Worm (Caenorhabditis elegans) whole organism, L1 larva: ENCODE measurements around the gene degt-1.
A peak's percentile ranks its signal among the peaks of the same experiment; 100 is the strongest.

Source experiments
- C16A3.4 ChIP-seq: fragments of 150-350 bp; optimal IDR thresholded peaks from 2 replicates; lab custom pipeline; 2014; ENCODE audit warnings: missing biosample characterization, missing genetic modification characterization
- C34B4.2 ChIP-seq: sonication (generic microtip); optimal IDR thresholded peaks from 2 replicates; lab custom pipeline; 2017; ENCODE audit warnings: mild to moderate bottlenecking, missing genetic modification characterization, missing compliant biosample characterization
- F16B12.6 ChIP-seq: fragments of 150-350 bp; optimal IDR thresholded peaks from 2 replicates; lab custom pipeline; 2014; ENCODE audit warnings: missing biosample characterization, missing genetic modification characterization
- Y116A8C.19 ChIP-seq: sonication (generic microtip); optimal IDR thresholded peaks from 2 replicates; lab custom pipeline; 2016; ENCODE audit warnings: missing compliant biosample characterization, missing genetic modification characterization, borderline replicate concordance
- alr-1 ChIP-seq: fragments of 200-800 bp; sonication (Bioruptor generic); optimal IDR thresholded peaks from 2 replicates; lab custom pipeline; 2018; ENCODE audit warnings: borderline replicate concordance, mild to moderate bottlenecking, missing genetic modification characterization, missing compliant biosample characterization
- aly-2 ChIP-seq: fragments of 150-350 bp; optimal IDR thresholded peaks from 2 replicates; lab custom pipeline; 2014; ENCODE audit warnings: missing biosample characterization, missing genetic modification characterization
- ama-1 ChIP-seq: fragments of 150-350 bp; optimal IDR thresholded peaks from 2 replicates; lab custom pipeline; 2014
- blmp-1 ChIP-seq: fragments of 150-350 bp; optimal IDR thresholded peaks from 2 replicates; lab custom pipeline; 2014; ENCODE audit warnings: missing biosample characterization, missing genetic modification characterization
- ceh-8 ChIP-seq: fragments of 200-800 bp; sonication (Bioruptor generic); optimal IDR thresholded peaks from 2 replicates; lab custom pipeline; 2018; ENCODE audit warnings: mild to moderate bottlenecking, missing genetic modification characterization, moderate library complexity, missing compliant biosample characterization
- ceh-82 ChIP-seq, 3 experiments: fragments of 150-350 bp in 1 of 3; sonication (generic microtip) in 2 of 3; optimal IDR thresholded peaks; 2 replicates each; lab custom pipeline; 2014 to 2017; ENCODE audit warnings: missing biosample characterization in 3 of 3, missing genetic modification characterization in 3 of 3
- ceh-88 ChIP-seq: fragments of 200-800 bp; sonication (Bioruptor generic); IDR thresholded peaks from 2 replicates; pipeline ENCODE4 v1.3.6; 2022; ENCODE audit warnings: missing genetic modification characterization, missing compliant biosample characterization
- dpl-1 ChIP-seq, 3 experiments: fragments of 150-350 bp in 2 of 3; sonication (generic microtip) in 1 of 3; optimal IDR thresholded peaks; 2 replicates each; lab custom pipeline; 2014 to 2017; ENCODE audit warnings: missing biosample characterization in 3 of 3, missing genetic modification characterization in 3 of 3, missing genetic modification reagents in 3 of 3
- egl-13 ChIP-seq: sonication (generic microtip); optimal IDR thresholded peaks from 2 replicates; lab custom pipeline; 2016; ENCODE audit warnings: missing genotype, missing genetic modification reagents, missing genetic modification characterization, missing compliant biosample characterization
- elt-2 ChIP-seq: sonication (generic microtip); optimal IDR thresholded peaks from 2 replicates; lab custom pipeline; 2016; ENCODE audit warnings: missing genetic modification characterization, mild to moderate bottlenecking, inconsistent platforms, missing compliant biosample characterization, missing genetic modification reagents
- ets-5 ChIP-seq: fragments of 200-800 bp; sonication (Bioruptor generic); IDR thresholded peaks from 2 replicates; pipeline ENCODE4 v1.3.6; 2022; ENCODE audit warnings: missing genetic modification characterization, missing compliant biosample characterization
- fkh-10 ChIP-seq: sonication (generic microtip); optimal IDR thresholded peaks from 2 replicates; lab custom pipeline; 2017; ENCODE audit warnings: missing biosample characterization, missing genetic modification reagents, missing genetic modification characterization
- fkh-4 ChIP-seq: sonication (generic microtip); optimal IDR thresholded peaks from 2 replicates; lab custom pipeline; 2016; ENCODE audit warnings: missing compliant biosample characterization, missing genetic modification characterization, borderline replicate concordance
- fkh-8 ChIP-seq: sonication (generic microtip); optimal IDR thresholded peaks from 2 replicates; lab custom pipeline; 2016; ENCODE audit warnings: mild to moderate bottlenecking, missing genetic modification characterization, missing compliant biosample characterization
- grh-1 ChIP-seq: fragments of 200-800 bp; sonication (Bioruptor generic); IDR thresholded peaks from 2 replicates; pipeline ENCODE4 v1.3.6; 2022; ENCODE audit warnings: missing genetic modification reagents, missing genetic modification characterization, missing compliant biosample characterization
- hlh-17 ChIP-seq: fragments of 200-800 bp; sonication (Bioruptor generic); optimal IDR thresholded peaks from 2 replicates; lab custom pipeline; 2018; ENCODE audit warnings: missing genetic modification characterization, mild to moderate bottlenecking, missing compliant biosample characterization, moderate library complexity, borderline replicate concordance
- hlh-4 ChIP-seq: sonication (generic microtip); optimal IDR thresholded peaks from 2 replicates; lab custom pipeline; 2016; ENCODE audit warnings: mild to moderate bottlenecking, missing genetic modification characterization, missing compliant biosample characterization
- hpl-2 ChIP-seq: fragments of 150-350 bp; optimal IDR thresholded peaks from 2 replicates; lab custom pipeline; 2014; ENCODE audit warnings: missing biosample characterization, missing genetic modification reagents, missing genetic modification characterization
- irx-1 ChIP-seq: sonication (generic microtip); optimal IDR thresholded peaks from 2 replicates; lab custom pipeline; 2016; ENCODE audit warnings: missing genetic modification characterization, missing compliant biosample characterization
- lin-15B ChIP-seq: fragments of 150-350 bp; sonication (generic microtip); optimal IDR thresholded peaks from 3 replicates; lab custom pipeline; 2014; ENCODE audit warnings: missing biosample characterization, missing genetic modification characterization
- lin-39 ChIP-seq: fragments of 150-350 bp; optimal IDR thresholded peaks from 2 replicates; lab custom pipeline; 2014; ENCODE audit warnings: missing biosample characterization, missing genetic modification reagents, missing genetic modification characterization
- lsy-2 ChIP-seq, 2 experiments: fragments of 150-350 bp; optimal IDR thresholded peaks; 2 replicates each; lab custom pipeline; 2014; ENCODE audit warnings: missing biosample characterization in 2 of 2, missing genetic modification characterization in 2 of 2
- mab-9 ChIP-seq: fragments of 200-800 bp; sonication (Bioruptor generic); IDR thresholded peaks from 2 replicates; pipeline ENCODE4 v1.3.6; 2022; ENCODE audit warnings: missing genetic modification reagents, missing genetic modification characterization, missing compliant biosample characterization
- mdl-1 ChIP-seq, 2 experiments: fragments of 150-350 bp; optimal IDR thresholded peaks; 2 replicates each; lab custom pipeline; 2014 to 2017; ENCODE audit warnings: missing biosample characterization in 2 of 2, missing genetic modification characterization in 2 of 2, inconsistent platforms in 1 of 2
- mef-2 ChIP-seq: fragments of 150-350 bp; optimal IDR thresholded peaks from 2 replicates; lab custom pipeline; 2014; ENCODE audit warnings: missing biosample characterization, missing genetic modification characterization
- nhr-11 ChIP-seq: fragments of 150-350 bp; optimal IDR thresholded peaks from 2 replicates; lab custom pipeline; 2014; ENCODE audit warnings: missing biosample characterization, missing genetic modification characterization
- nhr-12 ChIP-seq: sonication (generic microtip); optimal IDR thresholded peaks from 2 replicates; lab custom pipeline; 2017; ENCODE audit warnings: missing biosample characterization, missing genetic modification characterization
- nhr-19 ChIP-seq: fragments of 200-800 bp; sonication (Bioruptor generic); conservative IDR thresholded peaks from 2 replicates; pipeline ENCODE4 v1.3.6; 2022; ENCODE audit warnings: missing genetic modification characterization, missing compliant biosample characterization
- nhr-47 ChIP-seq: sonication (generic microtip); optimal IDR thresholded peaks from 2 replicates; lab custom pipeline; 2016; ENCODE audit warnings: mild to moderate bottlenecking, missing genetic modification characterization, moderate library complexity, missing compliant biosample characterization
- nhr-71 ChIP-seq: sonication (generic microtip); optimal IDR thresholded peaks from 2 replicates; lab custom pipeline; 2016; ENCODE audit warnings: mild to moderate bottlenecking, missing genetic modification characterization, moderate library complexity, missing compliant biosample characterization
- nhr-76 ChIP-seq: sonication (generic microtip); optimal IDR thresholded peaks from 2 replicates; lab custom pipeline; 2017; ENCODE audit warnings: missing biosample characterization, missing genetic modification characterization
- nhr-77 ChIP-seq: fragments of 150-350 bp; optimal IDR thresholded peaks from 2 replicates; lab custom pipeline; 2014; ENCODE audit warnings: missing biosample characterization, missing genetic modification characterization
- nhr-84 ChIP-seq: sonication (generic microtip); optimal IDR thresholded peaks from 2 replicates; lab custom pipeline; 2017; ENCODE audit warnings: missing biosample characterization, missing genetic modification characterization
- nhr-85 ChIP-seq: sonication (generic microtip); peaks from one replicate; lab custom pipeline; 2016; ENCODE audit warnings: missing genetic modification characterization, inconsistent platforms, missing compliant biosample characterization
- nhr-90 ChIP-seq: sonication (generic microtip); optimal IDR thresholded peaks from 2 replicates; lab custom pipeline; 2016; ENCODE audit warnings: mild to moderate bottlenecking, missing genetic modification characterization, missing compliant biosample characterization; ENCODE audit not compliant: poor library complexity
- pag-3 ChIP-seq: sonication (generic microtip); optimal IDR thresholded peaks from 2 replicates; lab custom pipeline; 2017; ENCODE audit warnings: missing genetic modification characterization, mild to moderate bottlenecking, missing compliant biosample characterization, antibody characterized with exemption, borderline replicate concordance; ENCODE audit not compliant: insufficient read depth
- pqm-1 ChIP-seq: sonication (generic microtip); optimal IDR thresholded peaks from 3 replicates; lab custom pipeline; 2017; ENCODE audit warnings: missing biosample characterization, missing genetic modification characterization
- sox-4 ChIP-seq: sonication (generic microtip); optimal IDR thresholded peaks from 2 replicates; lab custom pipeline; 2016; ENCODE audit warnings: missing genetic modification characterization, missing compliant biosample characterization
- sptf-1 ChIP-seq: fragments of 150-350 bp; optimal IDR thresholded peaks from 2 replicates; lab custom pipeline; 2014; ENCODE audit warnings: missing biosample characterization, missing genetic modification characterization
- sup-37 ChIP-seq: fragments of 200-800 bp; sonication (Bioruptor generic); optimal IDR thresholded peaks from 2 replicates; lab custom pipeline; 2018; ENCODE audit warnings: mild to moderate bottlenecking, missing genetic modification characterization, missing compliant biosample characterization
- swsn-7 ChIP-seq: sonication (generic microtip); optimal IDR thresholded peaks from 2 replicates; lab custom pipeline; 2016; ENCODE audit warnings: missing genetic modification characterization, missing compliant biosample characterization
- tbx-2 ChIP-seq: sonication (generic microtip); optimal IDR thresholded peaks from 2 replicates; lab custom pipeline; 2016; ENCODE audit warnings: missing genetic modification characterization, missing compliant biosample characterization
- tlp-1 ChIP-seq: fragments of 150-350 bp; optimal IDR thresholded peaks from 2 replicates; lab custom pipeline; 2014; ENCODE audit warnings: missing biosample characterization, missing genetic modification characterization
- unc-130 ChIP-seq: fragments of 150-350 bp; optimal IDR thresholded peaks from 2 replicates; lab custom pipeline; 2017; ENCODE audit warnings: missing biosample characterization, missing genetic modification characterization, inconsistent platforms
- unc-30 ChIP-seq: sonication (generic microtip); optimal IDR thresholded peaks from 2 replicates; lab custom pipeline; 2017; ENCODE audit warnings: missing biosample characterization, missing genetic modification characterization
- unc-86 ChIP-seq: sonication (generic microtip); optimal IDR thresholded peaks from 2 replicates; lab custom pipeline; 2016; ENCODE audit warnings: missing genetic modification characterization, missing compliant biosample characterization
- zag-1 ChIP-seq: fragments of 150-350 bp; optimal IDR thresholded peaks from 2 replicates; lab custom pipeline; 2014; ENCODE audit warnings: missing biosample characterization, missing genetic modification characterization
- zip-4 ChIP-seq: fragments of 200-800 bp; sonication (Bioruptor generic); optimal IDR thresholded peaks from 2 replicates; lab custom pipeline; 2018; ENCODE audit warnings: mild to moderate bottlenecking, missing genetic modification characterization, moderate library complexity, missing compliant biosample characterization
- ztf-11 ChIP-seq, 2 experiments: sonication (generic microtip); optimal IDR thresholded peaks; 2 replicates each; lab custom pipeline; 2016 to 2017; ENCODE audit warnings: missing genetic modification characterization in 2 of 2, missing biosample characterization in 1 of 2, missing compliant biosample characterization in 1 of 2

Gene degt-1

ce11 chrV:10525902-10526301, 14.2 kb upstream of the degt-1 start, which contains the start of the genes C35A5.8 and hda-11 (continued):
- TF ChIP-seq elt-2 (tag; lab: Kevin White, UChicago) (peak; percentile 79), nhr-84 (no peak), fkh-10 (GFP tag; lab: Kevin White, UChicago) (no peak), unc-130 (tag; lab: Kevin White, UChicago) (peak; percentile 51), ama-1 (no peak), F16B12.6 (tag; lab: Kevin White, UChicago) (no peak), nhr-47 (tag; lab: Kevin White, UChicago) (peak; percentile 91), tbx-2 (tag; lab: Kevin White, UChicago) (peak; percentile 89), unc-30 (tag; lab: Kevin White, UChicago) (no peak), C16A3.4 (tag; lab: Kevin White, UChicago) (peak; percentile 46), ets-5 (no peak), nhr-12 (no peak), ceh-88 (GFP tag; lab: Robert Waterston, UW) (no peak), ceh-8 (GFP tag; lab: Kevin White, UChicago) (peak; percentile 7), alr-1 (tag; lab: Kevin White, UChicago) (no peak), grh-1 (GFP tag; lab: Robert Waterston, UW) (peak; percentile 59), dpl-1 (GFP tag; optimal IDR thresholded peaks at IDR 0.05; lab: Kevin White, UChicago) (peak; percentile 64 to 75 (median 71)), C34B4.2 (no peak), zag-1 (tag; lab: Kevin White, UChicago) (no peak), swsn-7 (tag; lab: Kevin White, UChicago) (peak; percentile 80), mab-9 (GFP tag; lab: Robert Waterston, UW) (peak; percentile 70), ztf-11 (tag; optimal IDR thresholded peaks at IDR 0.05; lab: Kevin White, UChicago) (peak in 1 of 2 experiments; percentile 94), hlh-4 (tag; lab: Kevin White, UChicago) (peak; percentile 57), sup-37 (GFP tag; lab: Kevin White, UChicago) (peak; percentile 20), aly-2 (no peak), nhr-19 (peak; percentile 82), Y116A8C.19 (tag; lab: Kevin White, UChicago) (peak; percentile 65), nhr-85 (peak; percentile 92), nhr-71 (tag; lab: Kevin White, UChicago) (peak; percentile 88), egl-13 (tag; lab: Kevin White, UChicago) (peak; percentile 84), mdl-1 (tag; optimal IDR thresholded peaks at IDR 0.05; lab: Kevin White, UChicago) (peak in 1 of 2 experiments; percentile 24), pqm-1 (tag; lab: Kevin White, UChicago) (no peak), lin-39 (tag; lab: Kevin White, UChicago) (peak; percentile 58), nhr-11 (tag; lab: Kevin White, UChicago) (no peak), fkh-4 (tag; lab: Kevin White, UChicago) (peak; percentile 91), nhr-76 (tag; lab: Kevin White, UChicago) (no peak), zip-4 (GFP tag; lab: Kevin White, UChicago) (peak; percentile 6), pag-3 (tag; lab: Kevin White, UChicago) (peak; percentile 28), hpl-2 (no peak), sptf-1 (tag; lab: Kevin White, UChicago) (no peak), unc-86 (tag; lab: Kevin White, UChicago) (peak; percentile 59), lsy-2 (tag; optimal IDR thresholded peaks at IDR 0.05; lab: Kevin White, UChicago) (peak; percentile 54 to 61), nhr-77 (tag; lab: Kevin White, UChicago) (no peak), blmp-1 (peak; percentile 46), lin-15B (tag; lab: Kevin White, UChicago) (peak; percentile 8), tlp-1 (no peak), fkh-8 (tag; lab: Kevin White, UChicago) (peak; percentile 66), sox-4 (tag; lab: Kevin White, UChicago) (peak; percentile 89), nhr-90 (tag; lab: Kevin White, UChicago) (peak; percentile 91), mef-2 (tag; lab: Kevin White, UChicago) (no peak), hlh-17 (GFP tag; lab: Kevin White, UChicago) (no peak), ceh-82 (tag; optimal IDR thresholded peaks at IDR 0.05; lab: Kevin White, UChicago) (peak; percentile 46 to 59 (median 51)), irx-1 (tag; lab: Kevin White, UChicago) (peak; percentile 93)
